Fruit fly (Drosophila melanogaster) whole organism: ENCODE results near the gene cindr.

Experiments used
- CG8478 ChIP-seq: fragments of >200 bp; optimal IDR thresholded peaks from 2 replicates; lab custom pipeline; 2018; ENCODE audit warnings: inconsistent platforms
- Dll ChIP-seq: fragments of >200 bp; optimal IDR thresholded peaks from 2 replicates; lab custom pipeline; 2017
- EcR ChIP-seq, 2 experiments: fragments of >200 bp; optimal IDR thresholded peaks; 2 replicates each; lab custom pipeline; 2017; ENCODE audit warnings: missing biosample characterization in 2 of 2, missing genetic modification characterization in 2 of 2, missing genetic modification reagents in 2 of 2
- pan ChIP-seq: fragments of >200 bp; optimal IDR thresholded peaks from 2 replicates; lab custom pipeline; 2017
- psq ChIP-seq: fragments of >200 bp; optimal IDR thresholded peaks from 2 replicates; lab custom pipeline; 2017
- usp ChIP-seq: fragments of >200 bp; optimal IDR thresholded peaks from 2 replicates; lab custom pipeline; 2017; ENCODE audit warnings: missing biosample characterization, missing genetic modification characterization, mixed read lengths

cindr gene

DNA sequence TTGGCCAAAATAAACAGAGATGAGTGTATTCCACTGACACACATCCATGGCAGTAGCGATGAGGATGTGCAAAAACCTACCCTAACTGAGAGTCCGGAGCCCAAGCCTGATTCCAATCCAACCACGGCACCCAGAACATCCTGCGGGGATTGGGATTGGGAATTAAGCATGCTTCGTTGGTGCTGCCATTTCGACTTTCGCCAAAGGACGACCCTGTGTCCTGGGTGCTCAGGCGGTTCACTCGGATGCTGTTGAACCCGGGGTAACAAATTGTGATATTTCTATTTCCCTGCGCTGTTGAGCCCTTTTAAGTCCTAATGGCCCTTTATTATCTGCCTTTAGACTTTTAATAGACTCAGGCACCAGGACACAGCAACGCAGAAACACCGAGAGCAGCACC lies 46.8 kb downstream of the cindr start:
- TF ChIP-seq CG8478 (lab: Kevin White, UChicago), result no peak
- no peak for TF ChIP-seq psq (lab: Kevin White, UChicago)
- TF ChIP-seq usp, result no peak
- no peak for TF ChIP-seq Dll (lab: Kevin White, UChicago)
- TF ChIP-seq pan (lab: Kevin White, UChicago), result no peak
- TF ChIP-seq EcR (GFP tag; optimal IDR thresholded peaks at IDR 0.05; lab: Kevin White, UChicago), result no peak

- TF ChIP-seq EcR (GFP tag; optimal IDR thresholded peaks at IDR 0.05; lab: Kevin White, UChicago) (no peak), usp (no peak), psq (lab: Kevin White, UChicago) (no peak), Dll (lab: Kevin White, UChicago) (no peak), CG8478 (lab: Kevin White, UChicago) (no peak), pan (lab: Kevin White, UChicago) (no peak)
Observed at dm6 chr3R:30856596-30856995, 48.2 kb downstream of the cindr start.

dm6 chr3R:30859901-30860560 lies 51.6 kb downstream of the cindr start:
- no peak for TF ChIP-seq usp
- no peak for TF ChIP-seq pan (lab: Kevin White, UChicago)
- TF ChIP-seq CG8478 (lab: Kevin White, UChicago), result no peak

DNA sequence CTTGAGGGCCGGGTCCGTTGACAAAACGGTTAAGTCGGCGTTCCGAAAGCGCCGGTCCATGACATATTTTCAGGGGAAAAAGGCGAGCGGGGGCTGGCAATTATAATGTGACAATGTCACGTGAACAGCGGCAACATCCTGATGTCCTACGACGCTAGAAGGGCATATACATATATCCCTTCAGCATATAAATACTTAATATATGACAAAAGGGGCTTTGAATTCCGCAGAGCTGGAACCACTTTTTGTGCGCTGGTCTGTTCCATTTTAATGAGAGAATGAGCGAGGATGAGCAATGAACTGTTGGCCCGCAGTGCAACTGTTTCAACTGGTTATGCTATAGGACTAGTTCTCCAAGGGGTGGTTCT lies 52.1 kb downstream of the cindr start:
- TF ChIP-seq psq (lab: Kevin White, UChicago) (no peak), CG8478 (lab: Kevin White, UChicago) (no peak), pan (lab: Kevin White, UChicago) (no peak), usp (no peak), Dll (lab: Kevin White, UChicago) (no peak)

- TF ChIP-seq psq (lab: Kevin White, UChicago), result no peak
- no peak for TF ChIP-seq usp
- no peak for TF ChIP-seq CG8478 (lab: Kevin White, UChicago)
- no peak for TF ChIP-seq Dll (lab: Kevin White, UChicago)
- no peak for TF ChIP-seq pan (lab: Kevin White, UChicago)
- no peak for TF ChIP-seq EcR (GFP tag; optimal IDR thresholded peaks at IDR 0.05; lab: Kevin White, UChicago)
Observed at dm6 chr3R:30862471-30862870, 54.1 kb downstream of the cindr start.

DNA sequence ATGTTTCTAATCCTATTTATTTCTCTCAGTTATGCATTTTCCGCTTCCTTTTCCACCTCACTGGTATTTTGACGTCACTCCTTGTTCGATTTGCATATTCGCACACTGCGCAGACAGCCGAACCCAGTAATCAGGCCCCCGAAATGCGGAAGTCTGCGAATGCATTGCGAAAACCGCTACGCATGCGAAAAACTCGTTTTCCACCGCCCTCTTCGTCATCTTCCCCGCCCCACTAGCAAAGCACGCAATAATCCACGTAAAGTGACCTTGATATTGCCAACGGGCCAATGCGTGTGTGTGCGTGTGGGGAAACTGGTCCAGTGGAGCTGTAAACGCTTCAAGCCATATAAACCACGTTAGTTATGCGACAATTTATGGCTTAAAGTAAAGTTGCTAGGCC lies 55.6 kb downstream of the cindr start:
- TF ChIP-seq CG8478 (lab: Kevin White, UChicago), result no peak
- TF ChIP-seq psq (lab: Kevin White, UChicago), result no peak
- no peak for TF ChIP-seq usp
- TF ChIP-seq Dll (lab: Kevin White, UChicago), result no peak
- TF ChIP-seq EcR (GFP tag; optimal IDR thresholded peaks at IDR 0.05; lab: Kevin White, UChicago), result no peak
- TF ChIP-seq pan (lab: Kevin White, UChicago), result no peak

- no peak for TF ChIP-seq EcR (GFP tag; optimal IDR thresholded peaks at IDR 0.05; lab: Kevin White, UChicago)
- no peak for TF ChIP-seq psq (lab: Kevin White, UChicago)
- no peak for TF ChIP-seq usp
- TF ChIP-seq Dll (lab: Kevin White, UChicago), result no peak
- no peak for TF ChIP-seq CG8478 (lab: Kevin White, UChicago)
- TF ChIP-seq pan (lab: Kevin White, UChicago), result no peak
Observed at dm6 chr3R:30864465-30864864, 56.0 kb downstream of the cindr start.

DNA sequence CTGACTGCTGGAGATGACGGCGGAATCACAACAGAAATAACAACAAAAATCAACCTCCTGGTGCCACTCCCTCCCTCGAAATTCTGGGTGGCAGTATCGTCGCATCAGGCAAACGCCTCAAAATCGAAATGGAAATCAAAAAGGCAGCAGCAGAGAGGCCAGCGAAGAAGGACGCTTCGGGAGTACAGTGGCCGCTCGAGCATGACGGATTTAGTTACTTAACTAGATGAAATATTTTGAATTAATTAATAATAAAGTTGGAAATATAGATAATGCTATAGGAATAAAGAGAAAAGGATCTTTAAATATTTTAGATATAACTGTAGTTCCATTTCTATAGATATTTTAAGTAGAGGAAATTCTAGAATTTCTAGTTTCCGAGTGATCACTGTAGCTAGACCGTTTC lies 57.0 kb downstream of the cindr start:
- TF ChIP-seq EcR (GFP tag; optimal IDR thresholded peaks at IDR 0.05; lab: Kevin White, UChicago) (no peak), Dll (lab: Kevin White, UChicago) (no peak), CG8478 (lab: Kevin White, UChicago) (no peak), psq (lab: Kevin White, UChicago) (no peak), usp (no peak), pan (lab: Kevin White, UChicago) (no peak)

DNA sequence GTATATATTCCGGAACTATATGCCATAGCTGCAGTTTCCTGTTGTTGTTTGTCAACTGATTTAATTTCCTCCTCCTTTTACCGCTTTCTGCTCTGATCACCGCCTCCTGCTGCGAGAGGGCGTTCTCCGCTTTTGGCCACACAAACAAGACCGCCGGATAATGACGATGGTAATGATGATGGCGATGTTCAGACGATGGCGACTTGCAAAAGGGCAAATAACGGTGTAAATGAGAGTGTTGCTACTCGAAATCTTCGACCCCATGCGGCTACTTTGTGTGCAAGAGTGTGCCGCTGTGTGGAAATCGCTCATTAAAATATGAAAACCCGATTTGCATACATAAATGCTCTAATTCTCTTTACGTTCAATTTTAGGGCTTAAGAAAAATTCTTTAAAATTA lies 57.5 kb downstream of the cindr start:
- TF ChIP-seq Dll (lab: Kevin White, UChicago) (no peak), usp (no peak), EcR (GFP tag; optimal IDR thresholded peaks at IDR 0.05; lab: Kevin White, UChicago) (no peak), pan (lab: Kevin White, UChicago) (no peak), psq (lab: Kevin White, UChicago) (no peak), CG8478 (lab: Kevin White, UChicago) (no peak)

- TF ChIP-seq pan (lab: Kevin White, UChicago) (no peak), usp (no peak), psq (lab: Kevin White, UChicago) (no peak), Dll (lab: Kevin White, UChicago) (no peak), CG8478 (lab: Kevin White, UChicago) (no peak), EcR (GFP tag; optimal IDR thresholded peaks at IDR 0.05; lab: Kevin White, UChicago) (no peak)
Observed at dm6 chr3R:30867232-30867631, 58.8 kb downstream of the cindr start, which contains the start of gene Cpr100A. Cpr100A (plus strand) TSS chr3R:30867521.

dm6 chr3R:30870317-30870878 lies 62.0 kb downstream of the cindr start:
- TF ChIP-seq psq (lab: Kevin White, UChicago) (no peak), EcR (GFP tag; optimal IDR thresholded peaks at IDR 0.05; lab: Kevin White, UChicago) (no peak), usp (no peak), pan (lab: Kevin White, UChicago) (no peak), Dll (lab: Kevin White, UChicago) (no peak), CG8478 (lab: Kevin White, UChicago) (no peak)
